Fruit fly (Drosophila melanogaster): ENCODE results near the gene CG3857.

- TF ChIP-seq usp (GFP tag; optimal IDR thresholded peaks at IDR 0.05), result no peak
- no peak for TF ChIP-seq pan (optimal IDR thresholded peaks at IDR 0.05)
- TF ChIP-seq CG8478 (optimal IDR thresholded peaks at IDR 0.05), result no peak
- no peak for TF ChIP-seq psq (optimal IDR thresholded peaks at IDR 0.05)
Observed at dm6 chrX:1893532-1893931, 46.3 kb downstream of the CG3857 start.
